Fruit fly (Drosophila melanogaster): ENCODE measurements around the gene Rac2.

- TF ChIP-seq h (optimal IDR thresholded peaks at IDR 0.05) (no peak), ttk (optimal IDR thresholded peaks at IDR 0.05) (no peak)
These were observed 30.2 kb upstream of the Rac2 start, which contains the start of the genes CG42660, CG42661 and Tsp66A for dm6 chr3L:7465209-7465608.

All from Kc167 (cell line).